Fruit fly (Drosophila melanogaster) whole organism, embryonic: ENCODE measurements around the gene Ac76E.

ENCODE experiments used
- Asciz ChIP-seq: fragments of 200-800 bp; sonication (Bioruptor generic); optimal IDR thresholded peaks from 2 replicates; lab custom pipeline; 2017; ENCODE audit warnings: missing biosample characterization, mild to moderate bottlenecking, missing genetic modification characterization, missing genetic modification reagents
- B-H2 ChIP-seq: fragments of 200-800 bp; sonication (Bioruptor generic); optimal IDR thresholded peaks from 2 replicates; lab custom pipeline; 2018; ENCODE audit warnings: missing biosample characterization, mild to moderate bottlenecking, missing genetic modification characterization
- CG10462 ChIP-seq: fragments of 200-800 bp; sonication (Bioruptor generic); optimal IDR thresholded peaks from 2 replicates; lab custom pipeline; 2016; ENCODE audit warnings: missing biosample characterization, missing genetic modification characterization
- CG10565 ChIP-seq: fragments of 200-800 bp; sonication (Bioruptor generic); optimal IDR thresholded peaks from 3 replicates; lab custom pipeline; 2016; ENCODE audit warnings: missing biosample characterization, mild to moderate bottlenecking, missing genetic modification characterization
- CG11085 ChIP-seq: fragments of 200-800 bp; sonication (Bioruptor generic); IDR thresholded peaks from 2 replicates; pipeline ENCODE4 v1.3.6; 2022; ENCODE audit warnings: missing biosample characterization, missing genetic modification characterization
- CG1602 ChIP-seq: fragments of 200-800 bp; sonication (Bioruptor generic); optimal IDR thresholded peaks from 3 replicates; lab custom pipeline; 2016; ENCODE audit warnings: missing biosample characterization, missing genetic modification characterization
- CG16863 ChIP-seq: fragments of 200-800 bp; sonication (Bioruptor generic); optimal IDR thresholded peaks from 3 replicates; lab custom pipeline; 2016; ENCODE audit warnings: missing biosample characterization, missing genetic modification characterization
- CG2889 ChIP-seq: fragments of 200-800 bp; sonication (Bioruptor generic); IDR thresholded peaks from 3 replicates; pipeline ENCODE4 v1.3.6; 2022; ENCODE audit warnings: missing biosample characterization, missing genetic modification characterization
- CG3995 ChIP-seq: fragments of 200-800 bp; sonication (Bioruptor generic); optimal IDR thresholded peaks from 3 replicates; lab custom pipeline; 2016; ENCODE audit warnings: missing biosample characterization, missing genetic modification characterization
- CG4282 ChIP-seq: fragments of 200-800 bp; sonication (Bioruptor generic); optimal IDR thresholded peaks from 2 replicates; lab custom pipeline; 2016; ENCODE audit warnings: missing biosample characterization, missing genetic modification characterization
- CG4820 ChIP-seq: fragments of 200-800 bp; sonication (Bioruptor generic); optimal IDR thresholded peaks from 3 replicates; lab custom pipeline; 2016; ENCODE audit warnings: missing biosample characterization, missing genetic modification characterization
- CG6175 ChIP-seq: fragments of 200-800 bp; sonication (Bioruptor generic); IDR thresholded peaks from 3 replicates; pipeline ENCODE4 v1.3.6; 2022; ENCODE audit warnings: missing biosample characterization, missing genetic modification characterization
- CG6272 ChIP-seq: fragments of 200-800 bp; sonication (Bioruptor generic); IDR thresholded peaks from 2 replicates; pipeline ENCODE4 v1.3.6; 2022; ENCODE audit warnings: missing biosample characterization, missing genetic modification characterization
- CG6765 ChIP-seq: fragments of 200-800 bp; sonication (Bioruptor generic); optimal IDR thresholded peaks from 3 replicates; lab custom pipeline; 2017; ENCODE audit warnings: missing biosample characterization, mild to moderate bottlenecking, missing genetic modification characterization
- CG7556 ChIP-seq: fragments of 200-800 bp; sonication (Bioruptor generic); optimal IDR thresholded peaks from 2 replicates; lab custom pipeline; 2017; ENCODE audit warnings: missing biosample characterization, mild to moderate bottlenecking, missing genetic modification characterization
- CG7745 ChIP-seq: fragments of 200-800 bp; sonication (Bioruptor generic); optimal IDR thresholded peaks from 2 replicates; lab custom pipeline; 2018; ENCODE audit warnings: missing biosample characterization, mild to moderate bottlenecking, missing genetic modification characterization, moderate library complexity
- CoRest ChIP-seq: fragments of 200-800 bp; sonication (Bioruptor generic); optimal IDR thresholded peaks from 3 replicates; lab custom pipeline; 2018; ENCODE audit warnings: missing biosample characterization, mild to moderate bottlenecking, missing genetic modification characterization, moderate library complexity
- Dll ChIP-seq: fragments of 200-800 bp; sonication (Bioruptor generic); IDR thresholded peaks from 4 replicates; pipeline ENCODE4 v1.3.6; 2022; ENCODE audit warnings: missing biosample characterization, missing genetic modification characterization; ENCODE audit not compliant: partially characterized antibody
- Doc3 ChIP-seq: fragments of 200-800 bp; sonication (Bioruptor generic); IDR thresholded peaks from 3 replicates; pipeline ENCODE4 v1.3.6; 2022; ENCODE audit warnings: missing biosample characterization, missing genetic modification characterization; ENCODE audit not compliant: partially characterized antibody
- HHEX ChIP-seq: fragments of 200-800 bp; sonication (Bioruptor generic); optimal IDR thresholded peaks from 3 replicates; lab custom pipeline; 2017; ENCODE audit warnings: missing biosample characterization, mild to moderate bottlenecking, missing genetic modification characterization, missing genetic modification reagents
- Hr78 ChIP-seq, 2 experiments: fragments of 200-800 bp in 1 of 2; fragments of >200 bp in 1 of 2; sonication (Bioruptor generic) in 1 of 2; optimal IDR thresholded peaks; 2 replicates each; lab custom pipeline; 2017 to 2019; ENCODE audit warnings: missing biosample characterization in 2 of 2, missing genetic modification characterization in 2 of 2, mild to moderate bottlenecking in 1 of 2, moderate library complexity in 1 of 2
- Kr ChIP-seq: fragments of 200-800 bp; sonication (Bioruptor generic); optimal IDR thresholded peaks from 2 replicates; lab custom pipeline; 2017; ENCODE audit warnings: missing biosample characterization, mild to moderate bottlenecking, missing genetic modification characterization
- Lim3 ChIP-seq: fragments of 200-800 bp; sonication (Bioruptor generic); IDR thresholded peaks from 2 replicates; pipeline ENCODE4 v1.3.6; 2022; ENCODE audit warnings: missing biosample characterization, missing genetic modification characterization
- Lpt ChIP-seq: fragments of >200 bp; optimal IDR thresholded peaks from 2 replicates; lab custom pipeline; 2018; ENCODE audit warnings: missing biosample characterization, missing genetic modification characterization
- Med ChIP-seq: fragments of 200-800 bp; sonication (Bioruptor generic); peaks from one replicate; lab custom pipeline; 2016; ENCODE audit warnings: missing biosample characterization, missing genetic modification characterization, mild to moderate bottlenecking, inconsistent platforms, moderate library complexity
- Neu2 ChIP-seq: fragments of 200-800 bp; sonication (Bioruptor generic); optimal IDR thresholded peaks from 3 replicates; lab custom pipeline; 2016; ENCODE audit warnings: missing biosample characterization, missing genetic modification characterization, borderline replicate concordance
- Opbp ChIP-seq: fragments of 200-800 bp; sonication (Bioruptor generic); IDR thresholded peaks from 3 replicates; pipeline ENCODE4 v1.3.6; 2022; ENCODE audit warnings: missing biosample characterization, missing genetic modification characterization; ENCODE audit not compliant: partially characterized antibody
- Poxn ChIP-seq: fragments of 200-800 bp; sonication (Bioruptor generic); IDR thresholded peaks from 2 replicates; pipeline ENCODE4 v1.3.6; 2022; ENCODE audit warnings: missing biosample characterization, missing genetic modification characterization
- Sox102F ChIP-seq: fragments of 200-800 bp; sonication (Bioruptor generic); optimal IDR thresholded peaks from 2 replicates; lab custom pipeline; 2018; ENCODE audit warnings: missing biosample characterization, mild to moderate bottlenecking, missing genetic modification characterization, moderate library complexity
- Sry-δ ChIP-seq: fragments of 200-800 bp; sonication (Bioruptor generic); optimal IDR thresholded peaks from 2 replicates; lab custom pipeline; 2016; ENCODE audit warnings: missing biosample characterization, missing genetic modification characterization
- Usf ChIP-seq: fragments of 200-800 bp; sonication (Bioruptor generic); optimal IDR thresholded peaks from 2 replicates; lab custom pipeline; 2017; ENCODE audit warnings: missing genotype, missing biosample characterization, missing genetic modification characterization
- Xbp1 ChIP-seq: fragments of 200-800 bp; sonication (Bioruptor generic); optimal IDR thresholded peaks from 3 replicates; lab custom pipeline; 2016; ENCODE audit warnings: missing biosample characterization, mild to moderate bottlenecking, missing genetic modification characterization
- Xrp1 ChIP-seq: fragments of 200-800 bp; sonication (Bioruptor generic); IDR thresholded peaks from 2 replicates; pipeline ENCODE4 v1.3.6; 2022; ENCODE audit warnings: missing biosample characterization, missing genetic modification characterization
- bigmax ChIP-seq: fragments of 200-800 bp; sonication (Bioruptor generic); optimal IDR thresholded peaks from 2 replicates; lab custom pipeline; 2018; ENCODE audit warnings: missing biosample characterization, mild to moderate bottlenecking, missing genetic modification characterization
- cas ChIP-seq: fragments of 200-800 bp; sonication (Bioruptor generic); IDR thresholded peaks from 2 replicates; pipeline ENCODE4 v1.3.6; 2022; ENCODE audit warnings: missing biosample characterization, missing genetic modification characterization
- cato ChIP-seq: fragments of 200-800 bp; sonication (Bioruptor generic); optimal IDR thresholded peaks from 2 replicates; lab custom pipeline; 2016; ENCODE audit warnings: missing biosample characterization, missing genetic modification characterization, borderline replicate concordance
- crp ChIP-seq, 2 experiments: fragments of 200-800 bp; sonication (Bioruptor generic); optimal IDR thresholded peaks; 2 replicates in 1 of 2; 3 replicates in 1 of 2; lab custom pipeline; 2017; ENCODE audit warnings: missing biosample characterization in 2 of 2, missing genetic modification characterization in 2 of 2, mild to moderate bottlenecking in 1 of 2, moderate library complexity in 1 of 2
- exex ChIP-seq: fragments of 200-800 bp; sonication (Bioruptor generic); optimal IDR thresholded peaks from 4 replicates; lab custom pipeline; 2018; ENCODE audit warnings: missing biosample characterization, mild to moderate bottlenecking, missing genetic modification characterization, moderate library complexity
- gce ChIP-seq: fragments of 200-800 bp; sonication (Bioruptor generic); IDR thresholded peaks from 3 replicates; pipeline ENCODE4 v1.3.6; 2022; ENCODE audit warnings: missing biosample characterization, missing genetic modification characterization
- kah ChIP-seq: fragments of 200-800 bp; sonication (Bioruptor generic); optimal IDR thresholded peaks from 2 replicates; lab custom pipeline; 2018; ENCODE audit warnings: missing biosample characterization, mild to moderate bottlenecking, missing genetic modification characterization
- maf-S ChIP-seq: fragments of 200-800 bp; sonication (Bioruptor generic); optimal IDR thresholded peaks from 2 replicates; lab custom pipeline; 2016; ENCODE audit warnings: missing biosample characterization, missing genetic modification characterization
- oc ChIP-seq: fragments of 200-800 bp; sonication (Bioruptor generic); optimal IDR thresholded peaks from 2 replicates; lab custom pipeline; 2018; ENCODE audit warnings: missing biosample characterization, mild to moderate bottlenecking, missing genetic modification characterization, moderate library complexity
- odd ChIP-seq: fragments of 200-800 bp; sonication (Bioruptor generic); optimal IDR thresholded peaks from 2 replicates; lab custom pipeline; 2017; ENCODE audit warnings: missing biosample characterization, mild to moderate bottlenecking, missing genetic modification characterization
- pho ChIP-seq: fragments of 200-800 bp; sonication (Bioruptor generic); optimal IDR thresholded peaks from 2 replicates; lab custom pipeline; 2016; ENCODE audit warnings: missing biosample characterization, missing genetic modification characterization
- sima ChIP-seq: fragments of 200-800 bp; sonication (Bioruptor generic); optimal IDR thresholded peaks from 2 replicates; lab custom pipeline; 2016; ENCODE audit warnings: missing biosample characterization, missing genetic modification characterization
- sob ChIP-seq: fragments of 200-800 bp; sonication (Bioruptor generic); IDR thresholded peaks from 2 replicates; pipeline ENCODE4 v1.3.6; 2022; ENCODE audit warnings: missing biosample characterization, missing genetic modification characterization
- sr ChIP-seq: fragments of 200-800 bp; sonication (Bioruptor generic); IDR thresholded peaks from 3 replicates; pipeline ENCODE4 v1.3.6; 2022; ENCODE audit warnings: missing biosample characterization, missing genetic modification characterization
- stwl ChIP-seq: fragments of 200-800 bp; sonication (Bioruptor generic); optimal IDR thresholded peaks from 3 replicates; lab custom pipeline; 2018; ENCODE audit warnings: missing biosample characterization, mild to moderate bottlenecking, missing genetic modification characterization, moderate library complexity
- vnd ChIP-seq: fragments of 200-800 bp; sonication (Bioruptor generic); IDR thresholded peaks from 3 replicates; pipeline ENCODE4 v1.3.6; 2022; ENCODE audit warnings: missing biosample characterization, missing genetic modification characterization; ENCODE audit not compliant: partially characterized antibody

The Ac76E gene

DNA sequence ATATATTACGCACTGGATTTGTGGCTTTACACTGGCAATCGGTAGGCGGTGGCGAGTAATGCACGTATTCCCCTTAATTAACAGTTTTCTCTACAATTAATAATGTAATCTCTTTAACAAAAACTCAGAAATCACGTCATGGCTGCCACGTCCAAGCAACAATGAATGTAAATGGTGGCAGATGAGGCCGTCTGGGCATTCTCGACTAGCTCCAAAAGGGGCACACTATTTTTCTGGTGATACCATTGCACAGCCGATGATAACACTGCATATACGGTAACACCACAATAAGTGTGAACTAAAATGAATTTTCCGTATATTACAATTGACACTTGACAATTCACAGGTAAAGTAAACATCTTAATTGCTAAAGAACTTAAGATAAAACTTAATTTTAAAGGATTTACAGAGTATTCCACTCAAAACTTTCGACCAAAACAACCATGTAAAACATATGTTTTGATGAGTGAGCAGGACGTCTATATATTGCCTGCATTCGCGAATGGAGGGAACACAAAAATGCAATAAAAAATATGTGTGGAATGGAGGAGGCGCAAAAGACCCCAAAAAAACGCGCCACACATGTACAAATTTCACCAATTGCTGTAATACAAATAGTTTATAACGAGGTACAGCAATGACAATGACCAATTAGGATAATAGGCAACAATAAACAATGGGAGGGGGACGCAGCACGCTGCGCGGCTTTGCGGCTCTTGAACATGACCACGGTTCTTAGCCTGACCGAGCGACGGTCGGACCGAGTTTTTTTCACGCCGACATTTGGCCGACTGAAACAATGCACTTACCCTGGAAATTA lies 29.6 kb upstream of the Ac76E start (continued):
- TF ChIP-seq CG7745 (tag; lab: Kevin White, UChicago) = no peak
- no peak for TF ChIP-seq CoRest
- no peak for TF ChIP-seq CG6272 (GFP tag; lab: Robert Waterston, UW)
- TF ChIP-seq Kr (GFP tag; lab: Kevin White, UChicago) = no peak
- TF ChIP-seq CG10462 = no peak
- TF ChIP-seq Xbp1 = peak; percentile 24
- no peak for TF ChIP-seq odd (GFP tag; lab: Kevin White, UChicago)
- TF ChIP-seq HHEX = peak; percentile 35
- TF ChIP-seq vnd (GFP tag; lab: Robert Waterston, UW) = no peak
- no peak for TF ChIP-seq CG11085 (GFP tag; lab: Robert Waterston, UW)
- TF ChIP-seq exex = no peak
- no peak for TF ChIP-seq Xrp1
- TF ChIP-seq Dll = no peak
- no peak for TF ChIP-seq Poxn
- TF ChIP-seq CG4282 (GFP tag; lab: Kevin White, UChicago) = no peak
- no peak for TF ChIP-seq kah (GFP tag; lab: Kevin White, UChicago)
- peak; percentile 35 for TF ChIP-seq Sry-δ (GFP tag; lab: Kevin White, UChicago)
- TF ChIP-seq Hr78 (GFP tag; optimal IDR thresholded peaks at IDR 0.05; lab: Kevin White, UChicago) = no peak
- TF ChIP-seq B-H2 (GFP tag; lab: Kevin White, UChicago) = no peak
- no peak for TF ChIP-seq Asciz (GFP tag; lab: Kevin White, UChicago)
- TF ChIP-seq Doc3 (GFP tag; lab: Robert Waterston, UW) = no peak
- no peak for TF ChIP-seq CG2889 (GFP tag; lab: Robert Waterston, UW)
- no peak for TF ChIP-seq oc (tag; lab: Kevin White, UChicago)
- peak; percentile 71 for TF ChIP-seq stwl (tag; lab: Kevin White, UChicago)
- no peak for TF ChIP-seq CG6175 (GFP tag; lab: Robert Waterston, UW)
- TF ChIP-seq CG7556 (GFP tag; lab: Kevin White, UChicago) = no peak
- TF ChIP-seq CG6765 (GFP tag; lab: Kevin White, UChicago) = no peak
- no peak for TF ChIP-seq CG1602 (GFP tag; lab: Kevin White, UChicago)
- TF ChIP-seq cato = no peak
- no peak for TF ChIP-seq Lpt (GFP tag; lab: Kevin White, UChicago)
- peak; percentile 40 for TF ChIP-seq CG3995
- no peak for TF ChIP-seq sima (GFP tag; lab: Kevin White, UChicago)
- no peak for TF ChIP-seq CG4820
- peak; percentile 38; the same call in 1 of the 3 replicates for TF ChIP-seq Opbp
- TF ChIP-seq CG16863 (GFP tag; lab: Kevin White, UChicago) = no peak
- no peak for TF ChIP-seq sr (GFP tag; lab: Robert Waterston, UW)
- no peak for TF ChIP-seq Lim3 (GFP tag; lab: Robert Waterston, UW)
- no peak for TF ChIP-seq Neu2
- no peak for TF ChIP-seq sob (GFP tag; lab: Robert Waterston, UW)
- TF ChIP-seq maf-S = no peak
- TF ChIP-seq cas (GFP tag; lab: Robert Waterston, UW) = no peak
- TF ChIP-seq gce (GFP tag; lab: Robert Waterston, UW) = no peak
- TF ChIP-seq crp (GFP tag; optimal IDR thresholded peaks at IDR 0.05; lab: Kevin White, UChicago) = peak; percentile 54 to 84
- TF ChIP-seq Usf (GFP tag; lab: Kevin White, UChicago) = no peak
- TF ChIP-seq CG10565 (GFP tag; lab: Kevin White, UChicago) = no peak
- TF ChIP-seq Sox102F (GFP tag; lab: Kevin White, UChicago) = no peak
- TF ChIP-seq Med = peak; percentile 89
- no peak for TF ChIP-seq bigmax (GFP tag; lab: Kevin White, UChicago)
- no peak for TF ChIP-seq pho (GFP tag; lab: Kevin White, UChicago)
